Worm (Caenorhabditis elegans) whole organism, young adult: ENCODE results near the gene C50H2.13.

Experiments used
- T26A5.8 ChIP-seq: sonication (generic microtip); optimal IDR thresholded peaks from 2 replicates; lab custom pipeline; 2016; ENCODE audit warnings: missing genetic modification characterization, missing compliant biosample characterization
- Y95B8A.8 ChIP-seq: fragments of 200-800 bp; sonication (Bioruptor generic); IDR thresholded peaks from 2 replicates; pipeline ENCODE4 v1.3.6; 2022; ENCODE audit warnings: missing genetic modification reagents, missing genetic modification characterization, missing compliant biosample characterization
- bed-2 ChIP-seq: fragments of 200-800 bp; sonication (Bioruptor generic); IDR thresholded peaks from 2 replicates; pipeline ENCODE4 v1.3.6; 2022; ENCODE audit warnings: missing genetic modification reagents, missing genetic modification characterization, missing compliant biosample characterization
- ekl-4 ChIP-seq: fragments of 200-800 bp; sonication (Bioruptor generic); IDR thresholded peaks from 2 replicates; pipeline ENCODE4 v1.3.6; 2022; ENCODE audit warnings: missing genetic modification reagents, missing genetic modification characterization, missing compliant biosample characterization
- ets-4 ChIP-seq: fragments of 200-800 bp; sonication (Bioruptor generic); optimal IDR thresholded peaks from 2 replicates; lab custom pipeline; 2018; ENCODE audit warnings: mild to moderate bottlenecking, missing genetic modification characterization, missing compliant biosample characterization
- hsf-1 ChIP-seq: fragments of 200-800 bp; sonication (Bioruptor generic); IDR thresholded peaks from 2 replicates; pipeline ENCODE4 v1.3.6; 2022; ENCODE audit warnings: missing genetic modification reagents, missing genetic modification characterization, missing compliant biosample characterization
- let-526 ChIP-seq: fragments of 200-800 bp; sonication (Bioruptor generic); IDR thresholded peaks from 2 replicates; pipeline ENCODE4 v1.3.6; 2022; ENCODE audit warnings: missing genetic modification reagents, missing genetic modification characterization, missing compliant biosample characterization
- nhr-90 ChIP-seq: sonication (generic microtip); optimal IDR thresholded peaks from 2 replicates; lab custom pipeline; 2016; ENCODE audit warnings: missing genotype, mild to moderate bottlenecking, missing genetic modification characterization, missing compliant biosample characterization
- repo-1 ChIP-seq: sonication (generic microtip); optimal IDR thresholded peaks from 2 replicates; lab custom pipeline; 2017; ENCODE audit warnings: mild to moderate bottlenecking, missing genetic modification characterization, missing compliant biosample characterization
- snpc-1.3 ChIP-seq: sonication (generic microtip); optimal IDR thresholded peaks from 2 replicates; lab custom pipeline; 2017; ENCODE audit warnings: missing genetic modification characterization, mild to moderate bottlenecking, missing compliant biosample characterization, antibody characterized with exemption, moderate library complexity, missing genotype, missing genetic modification reagents; ENCODE audit not compliant: insufficient read depth
- snpc-4 ChIP-seq, 5 experiments: fragments of 150-350 bp in 1 of 5; sonication (generic microtip) in 4 of 5; optimal IDR thresholded peaks; 2 replicates each; lab custom pipeline; 2014 to 2018; ENCODE audit warnings: missing genetic modification characterization in 5 of 5, missing biosample characterization in 3 of 5, antibody characterized with exemption in 2 of 5, mild to moderate bottlenecking in 2 of 5, missing compliant biosample characterization in 2 of 5, missing genotype in 2 of 5, moderate library complexity in 2 of 5, missing genetic modification reagents in 1 of 5
- unc-130 ChIP-seq: sonication (generic microtip); optimal IDR thresholded peaks from 2 replicates; lab custom pipeline; 2016; ENCODE audit warnings: missing genetic modification reagents, missing genetic modification characterization, missing compliant biosample characterization
- zfh-2 ChIP-seq: fragments of 200-800 bp; sonication (Bioruptor generic); conservative IDR thresholded peaks from 2 replicates; pipeline ENCODE4 v1.3.6; 2022; ENCODE audit warnings: missing genetic modification reagents, missing genetic modification characterization, missing compliant biosample characterization

- TF ChIP-seq ets-4 (GFP tag; lab: Kevin White, UChicago) (no peak), hsf-1 (GFP tag; lab: Robert Waterston, UW) (no peak), nhr-90 (tag; lab: Kevin White, UChicago) (no peak), unc-130 (no peak), ekl-4 (GFP tag; lab: Robert Waterston, UW) (no peak), snpc-4 (GFP tag; optimal IDR thresholded peaks at IDR 0.05; lab: Kevin White, UChicago) (no peak), snpc-4 (tag; optimal IDR thresholded peaks at IDR 0.05; lab: Kevin White, UChicago) (no peak), T26A5.8 (tag; lab: Kevin White, UChicago) (no peak), let-526 (GFP tag; lab: Robert Waterston, UW) (no peak), zfh-2 (no peak), bed-2 (GFP tag; lab: Robert Waterston, UW) (no peak), Y95B8A.8 (GFP tag; lab: Robert Waterston, UW) (no peak), repo-1 (tag; lab: Kevin White, UChicago) (no peak), snpc-1.3 (tag; lab: Kevin White, UChicago) (no peak)
These were observed 50.9 kb downstream of the C50H2.13 start for ce11 chrV:9977211-9977610.
